Fruit fly (Drosophila melanogaster) whole organism, prepupa: ENCODE results near the gene Datp.
A peak's percentile ranks its signal among the peaks of the same experiment; 100 is the strongest.

Experiments
- Blimp-1 ChIP-seq: fragments of 200-800 bp; sonication (Bioruptor generic); optimal IDR thresholded peaks from 3 replicates; lab custom pipeline; 2017; ENCODE audit warnings: missing biosample characterization, missing genetic modification characterization, mild to moderate bottlenecking, moderate library complexity, missing genetic modification reagents
- CG10631 ChIP-seq: fragments of 200-800 bp; sonication (Bioruptor generic); optimal IDR thresholded peaks from 2 replicates; lab custom pipeline; 2016; ENCODE audit warnings: missing biosample characterization, missing genetic modification characterization
- CG10669 ChIP-seq: fragments of 200-800 bp; sonication (Bioruptor generic); optimal IDR thresholded peaks from 3 replicates; lab custom pipeline; 2018; ENCODE audit warnings: missing biosample characterization, mild to moderate bottlenecking, missing genetic modification characterization, moderate library complexity
- CG11294 ChIP-seq: fragments of 200-800 bp; sonication (Bioruptor generic); IDR thresholded peaks from 2 replicates; pipeline ENCODE4 v1.3.6; 2022; ENCODE audit warnings: missing biosample characterization, missing genetic modification characterization
- CG11762 ChIP-seq: fragments of 200-800 bp; sonication (Bioruptor generic); optimal IDR thresholded peaks from 3 replicates; lab custom pipeline; 2016; ENCODE audit warnings: missing biosample characterization, missing genetic modification characterization; ENCODE audit not compliant: insufficient read depth
- CG15336 ChIP-seq: fragments of 200-800 bp; sonication (Bioruptor generic); IDR thresholded peaks from 2 replicates; pipeline ENCODE4 v1.3.6; 2022; ENCODE audit warnings: missing biosample characterization, missing genetic modification characterization
- CG16779 ChIP-seq: fragments of 200-800 bp; sonication (Bioruptor generic); optimal IDR thresholded peaks from 3 replicates; lab custom pipeline; 2017; ENCODE audit warnings: missing biosample characterization, mild to moderate bottlenecking, missing genetic modification characterization
- CG3032 ChIP-seq: fragments of 200-800 bp; optimal IDR thresholded peaks from 2 replicates; lab custom pipeline; 2019; ENCODE audit warnings: missing biosample characterization, mild to moderate bottlenecking, missing genetic modification characterization, moderate library complexity
- CG31627 ChIP-seq: fragments of 200-800 bp; sonication (Bioruptor generic); optimal IDR thresholded peaks from 3 replicates; lab custom pipeline; 2016; ENCODE audit warnings: missing biosample characterization, missing genetic modification characterization
- CG3919 ChIP-seq: fragments of 200-800 bp; sonication (Bioruptor generic); optimal IDR thresholded peaks from 3 replicates; lab custom pipeline; 2016; ENCODE audit warnings: missing biosample characterization, missing genetic modification characterization
- CG4318 ChIP-seq: fragments of 200-800 bp; sonication (Bioruptor generic); optimal IDR thresholded peaks from 3 replicates; lab custom pipeline; 2017; ENCODE audit warnings: missing biosample characterization, mild to moderate bottlenecking, missing genetic modification characterization
- CG6163 ChIP-seq: fragments of 200-800 bp; sonication (Bioruptor generic); IDR thresholded peaks from 3 replicates; pipeline ENCODE4 v1.3.6; 2022; ENCODE audit warnings: missing biosample characterization, missing genetic modification characterization
- CG6276 ChIP-seq: fragments of 200-800 bp; sonication (Bioruptor generic); optimal IDR thresholded peaks from 2 replicates; lab custom pipeline; 2017; ENCODE audit warnings: missing biosample characterization, mild to moderate bottlenecking, missing genetic modification characterization
- CG6792 ChIP-seq: fragments of 200-800 bp; sonication (Bioruptor generic); optimal IDR thresholded peaks from 3 replicates; lab custom pipeline; 2016; ENCODE audit warnings: missing biosample characterization, missing genetic modification characterization
- CG6854 ChIP-seq: fragments of 200-800 bp; sonication (Bioruptor generic); optimal IDR thresholded peaks from 2 replicates; lab custom pipeline; 2017; ENCODE audit warnings: missing biosample characterization, mild to moderate bottlenecking, missing genetic modification characterization
- CG7368 ChIP-seq: fragments of 200-800 bp; sonication (Bioruptor generic); optimal IDR thresholded peaks from 3 replicates; lab custom pipeline; 2016; ENCODE audit warnings: missing biosample characterization, missing genetic modification characterization
- CG8119 ChIP-seq: fragments of 200-800 bp; sonication (Bioruptor generic); IDR thresholded peaks from 3 replicates; pipeline ENCODE4 v1.3.6; 2022; ENCODE audit warnings: missing biosample characterization, missing genetic modification characterization
- CG8319 ChIP-seq: fragments of 200-800 bp; sonication (Bioruptor generic); optimal IDR thresholded peaks from 3 replicates; lab custom pipeline; 2016; ENCODE audit warnings: missing biosample characterization, missing genetic modification characterization
- CG8632 ChIP-seq: fragments of 200-800 bp; sonication (Bioruptor generic); optimal IDR thresholded peaks from 3 replicates; lab custom pipeline; 2016; ENCODE audit warnings: missing biosample characterization, missing genetic modification characterization
- CG9139 ChIP-seq: fragments of 200-800 bp; sonication (Bioruptor generic); optimal IDR thresholded peaks from 3 replicates; lab custom pipeline; 2017; ENCODE audit warnings: missing biosample characterization, mild to moderate bottlenecking, missing genetic modification characterization
- Eip78C ChIP-seq: fragments of 200-800 bp; sonication (Bioruptor generic); peaks from one replicate; lab custom pipeline; 2016; ENCODE audit warnings: missing biosample characterization, missing genetic modification characterization
- Ets96B ChIP-seq: fragments of 200-800 bp; optimal IDR thresholded peaks from 2 replicates; lab custom pipeline; 2019; ENCODE audit warnings: missing biosample characterization, mild to moderate bottlenecking, missing genetic modification characterization, moderate library complexity
- Gug ChIP-seq: fragments of 200-800 bp; sonication (Bioruptor generic); IDR thresholded peaks from 2 replicates; pipeline ENCODE4 v1.3.6; 2022; ENCODE audit warnings: missing biosample characterization, missing genetic modification characterization
- Hr39 ChIP-seq: fragments of 200-800 bp; sonication (Bioruptor generic); optimal IDR thresholded peaks from 2 replicates; lab custom pipeline; 2016; ENCODE audit warnings: missing biosample characterization, missing genetic modification characterization
- Met ChIP-seq: fragments of 200-800 bp; sonication (Bioruptor generic); optimal IDR thresholded peaks from 3 replicates; lab custom pipeline; 2016; ENCODE audit warnings: missing biosample characterization, missing genetic modification characterization
- OdsH ChIP-seq: fragments of 200-800 bp; sonication (Bioruptor generic); optimal IDR thresholded peaks from 3 replicates; lab custom pipeline; 2016; ENCODE audit warnings: missing biosample characterization, missing genetic modification characterization
- Sox102F ChIP-seq: fragments of 200-800 bp; sonication (Bioruptor generic); optimal IDR thresholded peaks from 2 replicates; lab custom pipeline; 2016; ENCODE audit warnings: missing biosample characterization, mild to moderate bottlenecking, missing genetic modification characterization
- Sox14 ChIP-seq: fragments of 200-800 bp; sonication (Bioruptor generic); optimal IDR thresholded peaks from 3 replicates; lab custom pipeline; 2016; ENCODE audit warnings: missing biosample characterization, missing genetic modification characterization
- achi ChIP-seq: fragments of 200-800 bp; sonication (Bioruptor generic); optimal IDR thresholded peaks from 3 replicates; lab custom pipeline; 2016; ENCODE audit warnings: missing biosample characterization, missing genetic modification characterization
- acj6 ChIP-seq: fragments of 200-800 bp; sonication (Bioruptor generic); optimal IDR thresholded peaks from 3 replicates; lab custom pipeline; 2016; ENCODE audit warnings: missing biosample characterization, missing genetic modification characterization
- cyc ChIP-seq: fragments of 200-800 bp; sonication (Bioruptor generic); optimal IDR thresholded peaks from 3 replicates; lab custom pipeline; 2016; ENCODE audit warnings: missing biosample characterization, missing genetic modification characterization
- fd59A ChIP-seq: fragments of 200-800 bp; sonication (Bioruptor generic); optimal IDR thresholded peaks from 2 replicates; lab custom pipeline; 2017; ENCODE audit warnings: missing biosample characterization, mild to moderate bottlenecking, missing genetic modification characterization, missing genetic modification reagents
- fd85E ChIP-seq: fragments of 200-800 bp; sonication (Bioruptor generic); optimal IDR thresholded peaks from 3 replicates; lab custom pipeline; 2016; ENCODE audit warnings: missing biosample characterization, missing genetic modification characterization
- lz ChIP-seq: fragments of 200-800 bp; sonication (Bioruptor generic); optimal IDR thresholded peaks from 3 replicates; lab custom pipeline; 2016; ENCODE audit warnings: missing biosample characterization, missing genetic modification characterization
- pdm3 ChIP-seq: fragments of 200-800 bp; sonication (Bioruptor generic); optimal IDR thresholded peaks from 3 replicates; lab custom pipeline; 2016; ENCODE audit warnings: missing biosample characterization, missing genetic modification characterization
- salr ChIP-seq, 2 experiments: fragments of 200-800 bp; sonication (Bioruptor generic); optimal IDR thresholded peaks; 3 replicates each; lab custom pipeline; 2016 to 2018; ENCODE audit warnings: missing biosample characterization in 2 of 2, missing genetic modification characterization in 2 of 2, mild to moderate bottlenecking in 1 of 2
- spab ChIP-seq: fragments of 200-800 bp; sonication (Bioruptor generic); optimal IDR thresholded peaks from 2 replicates; lab custom pipeline; 2017; ENCODE audit warnings: missing biosample characterization, mild to moderate bottlenecking, missing genetic modification characterization, missing genetic modification reagents
- ss ChIP-seq, 2 experiments: fragments of 200-800 bp; sonication (Bioruptor generic); optimal IDR thresholded peaks; 2 replicates in 1 of 2; 3 replicates in 1 of 2; lab custom pipeline; 2017 to 2018; ENCODE audit warnings: mild to moderate bottlenecking in 2 of 2, missing biosample characterization in 2 of 2, missing genetic modification characterization in 2 of 2, moderate library complexity in 1 of 2
- vri ChIP-seq: fragments of 200-800 bp; sonication (Bioruptor generic); optimal IDR thresholded peaks from 3 replicates; lab custom pipeline; 2016; ENCODE audit warnings: missing biosample characterization, mild to moderate bottlenecking, missing genetic modification characterization

The Datp gene

dm6 chr2L:9945086-9945485 is 6.5 kb upstream of the Datp start (continued):
- TF ChIP-seq CG7368 (GFP tag; lab: Kevin White, UChicago) (no peak), fd85E (GFP tag; lab: Kevin White, UChicago) (no peak), salr (GFP tag; optimal IDR thresholded peaks at IDR 0.05; lab: Kevin White, UChicago) (no peak), CG6792 (GFP tag; lab: Kevin White, UChicago) (no peak), CG16779 (tag; lab: Kevin White, UChicago) (peak; percentile 14), pdm3 (GFP tag; lab: Kevin White, UChicago) (no peak), CG3032 (tag; lab: Kevin White, UChicago) (no peak), Sox14 (no peak), CG10669 (GFP tag; lab: Kevin White, UChicago) (peak; percentile 22), CG3919 (no peak), CG11762 (no peak), Ets96B (tag; lab: Kevin White, UChicago) (no peak), CG10631 (no peak), CG31627 (GFP tag; lab: Kevin White, UChicago) (no peak), CG15336 (no peak), Gug (GFP tag; lab: Robert Waterston, UW) (no peak), acj6 (GFP tag; lab: Kevin White, UChicago) (no peak), CG9139 (GFP tag; lab: Kevin White, UChicago) (peak; percentile 49), CG8319 (GFP tag; lab: Kevin White, UChicago) (no peak), Blimp-1 (GFP tag; lab: Kevin White, UChicago) (no peak), OdsH (GFP tag; lab: Kevin White, UChicago) (no peak), CG4318 (no peak), CG6854 (GFP tag; lab: Kevin White, UChicago) (peak; percentile 33)
- TF ChIP-seq, all 60 proteins: peak for 12

- TF ChIP-seq Eip78C (GFP tag; lab: Kevin White, UChicago) (peak; percentile 55), Met (GFP tag; lab: Kevin White, UChicago) (no peak), vri (GFP tag; lab: Kevin White, UChicago) (peak; percentile 74)
Observed at dm6 chr2L:9943521-9943920, 4.9 kb upstream of the Datp start.

- TF ChIP-seq CG31627 (GFP tag; lab: Kevin White, UChicago) (peak; percentile 9), Eip78C (GFP tag; lab: Kevin White, UChicago) (no peak), lz (peak; percentile 41), cyc (GFP tag; lab: Kevin White, UChicago) (peak; percentile 40), CG10669 (GFP tag; lab: Kevin White, UChicago) (no peak), CG6163 (GFP tag; lab: Robert Waterston, UW) (peak; percentile 53; the same call in 2 of the 3 replicates), CG6276 (GFP tag; lab: Kevin White, UChicago) (no peak), CG3032 (tag; lab: Kevin White, UChicago) (no peak), CG4318 (no peak), fd59A (GFP tag; lab: Kevin White, UChicago) (no peak)
Observed at dm6 chr2L:9937908-9938307, 682 bp downstream of the Datp start, which contains the start of gene Arglu1. Gene Arglu1, minus strand, starts transcription at chr2L:9938134.

dm6 chr2L:9933063-9933462 is 5.5 kb downstream of the Datp start, which contains the start of gene Cpr30F:
Gene Cpr30F, minus strand, starts transcription at chr2L:9933163.
- TF ChIP-seq CG6792 (GFP tag; lab: Kevin White, UChicago) = no peak
- TF ChIP-seq CG11762 = no peak
- TF ChIP-seq Sox102F = no peak
- TF ChIP-seq acj6 (GFP tag; lab: Kevin White, UChicago) = no peak
- no peak for TF ChIP-seq CG10669 (GFP tag; lab: Kevin White, UChicago)
- no peak for TF ChIP-seq CG8632 (GFP tag; lab: Kevin White, UChicago)
- no peak for TF ChIP-seq cyc (GFP tag; lab: Kevin White, UChicago)
- no peak for TF ChIP-seq Hr39 (GFP tag; lab: Kevin White, UChicago)
- no peak for TF ChIP-seq CG6163 (GFP tag; lab: Robert Waterston, UW)
- TF ChIP-seq CG8119 (GFP tag; lab: Robert Waterston, UW) = no peak
- TF ChIP-seq CG7368 (GFP tag; lab: Kevin White, UChicago) = no peak
- TF ChIP-seq salr (GFP tag; optimal IDR thresholded peaks at IDR 0.05; lab: Kevin White, UChicago) = no peak
- no peak for TF ChIP-seq achi (GFP tag; lab: Kevin White, UChicago)
- no peak for TF ChIP-seq CG10631
- TF ChIP-seq CG11294 (GFP tag; lab: Robert Waterston, UW) = no peak
- no peak for TF ChIP-seq Gug (GFP tag; lab: Robert Waterston, UW)
- TF ChIP-seq spab (GFP tag; lab: Kevin White, UChicago) = no peak
- no peak for TF ChIP-seq ss (GFP tag; optimal IDR thresholded peaks at IDR 0.05; lab: Kevin White, UChicago)
- TF ChIP-seq Blimp-1 (GFP tag; lab: Kevin White, UChicago) = no peak
- no peak for TF ChIP-seq Ets96B (tag; lab: Kevin White, UChicago)
